Worm (Caenorhabditis elegans) whole organism, L3 larva: ENCODE results near the gene C39D10.1.

Source experiments
- elt-2 ChIP-seq: sonication (generic microtip); optimal IDR thresholded peaks from 2 replicates; lab custom pipeline; 2016; ENCODE audit warnings: missing genetic modification reagents, mild to moderate bottlenecking, missing genetic modification characterization, missing compliant biosample characterization
- lin-15B ChIP-seq: fragments of 150-350 bp; optimal IDR thresholded peaks from 2 replicates; lab custom pipeline; 2014; ENCODE audit warnings: missing biosample characterization, missing genetic modification characterization

- TF ChIP-seq lin-15B (no peak), elt-2 (tag; lab: Kevin White, UChicago) (no peak)
Measured at ce11 chrX:7956449-7956848, 49.7 kb downstream of the C39D10.1 start.
